Worm (Caenorhabditis elegans): ENCODE results near the gene mans-2.

- no peak for TF ChIP-seq pag-3 (tag; optimal IDR thresholded peaks at IDR 0.05; ENCODE audit: borderline replicate concordance)
- TF ChIP-seq unc-86 (tag; optimal IDR thresholded peaks at IDR 0.05) = no peak
- no peak for TF ChIP-seq ahr-1 (tag; optimal IDR thresholded peaks at IDR 0.05)
- no peak for TF ChIP-seq ceh-18 (tag; optimal IDR thresholded peaks at IDR 0.05)
- no peak for TF ChIP-seq ama-1 (optimal IDR thresholded peaks at IDR 0.05)
- no peak for TF ChIP-seq ets-4 (tag; optimal IDR thresholded peaks at IDR 0.05)
- TF ChIP-seq gmeb-2 (tag; optimal IDR thresholded peaks at IDR 0.05) = no peak
- no peak for TF ChIP-seq fkh-6 (tag; optimal IDR thresholded peaks at IDR 0.05)
- TF ChIP-seq sox-4 (tag; optimal IDR thresholded peaks at IDR 0.05) = no peak
- no peak for TF ChIP-seq ceh-22 (tag; optimal IDR thresholded peaks at IDR 0.05)
- no peak for TF ChIP-seq ceh-31 (tag; optimal IDR thresholded peaks at IDR 0.05)
- TF ChIP-seq ceh-9 (tag; optimal IDR thresholded peaks at IDR 0.05) = no peak
- no peak for TF ChIP-seq ref-2 (tag; optimal IDR thresholded peaks at IDR 0.05)
- no peak for TF ChIP-seq elt-2 (tag; optimal IDR thresholded peaks at IDR 0.05)
These were observed 19.2 kb upstream of the mans-2 start for ce11 chrV:12004501-12004940.

All from whole organism, late embryonic.